Worm (Caenorhabditis elegans) whole organism, L2 larva: ENCODE measurements around the gene pik-1.
"Not testable (repeated sequence)": the region's sequence is repeated elsewhere in the genome, so short reads cannot be mapped to it uniquely, and the experiment has no call there.

Source experiments
- C34F6.9 ChIP-seq: fragments of 150-350 bp; optimal IDR thresholded peaks from 2 replicates; lab custom pipeline; 2014; ENCODE audit warnings: missing biosample characterization, missing genetic modification characterization
- F13H6.1 ChIP-seq: sonication (generic microtip); optimal IDR thresholded peaks from 2 replicates; lab custom pipeline; 2016; ENCODE audit warnings: missing genetic modification characterization, missing compliant biosample characterization
- R02D3.7 ChIP-seq: fragments of 150-350 bp; optimal IDR thresholded peaks from 2 replicates; lab custom pipeline; 2014; ENCODE audit warnings: missing biosample characterization, missing genetic modification characterization
- Y55F3AM.14 ChIP-seq: fragments of 200-800 bp; sonication (Bioruptor generic); optimal IDR thresholded peaks from 2 replicates; lab custom pipeline; 2018; ENCODE audit warnings: mild to moderate bottlenecking, missing genetic modification characterization, missing compliant biosample characterization
- ZK546.5 ChIP-seq: sonication (generic microtip); optimal IDR thresholded peaks from 2 replicates; lab custom pipeline; 2017; ENCODE audit warnings: missing biosample characterization, missing genetic modification characterization
- aly-2 ChIP-seq: fragments of 150-350 bp; optimal IDR thresholded peaks from 2 replicates; lab custom pipeline; 2014; ENCODE audit warnings: missing biosample characterization, missing genetic modification characterization
- blmp-1 ChIP-seq: sonication (generic microtip); optimal IDR thresholded peaks from 2 replicates; lab custom pipeline; 2017; ENCODE audit warnings: missing genetic modification characterization, mild to moderate bottlenecking, missing compliant biosample characterization, antibody characterized with exemption, moderate library complexity; ENCODE audit not compliant: insufficient read depth
- ceh-16 ChIP-seq: fragments of 150-350 bp; optimal IDR thresholded peaks from 2 replicates; lab custom pipeline; 2014; ENCODE audit warnings: missing biosample characterization, missing genetic modification characterization
- crh-2 ChIP-seq: sonication (generic microtip); optimal IDR thresholded peaks from 2 replicates; lab custom pipeline; 2017; ENCODE audit warnings: missing biosample characterization, missing genetic modification characterization
- egl-27 ChIP-seq: sonication (generic microtip); optimal IDR thresholded peaks from 3 replicates; lab custom pipeline; 2017; ENCODE audit warnings: missing biosample characterization, missing genetic modification reagents, missing genetic modification characterization
- elt-3 ChIP-seq: sonication (generic microtip); optimal IDR thresholded peaks from 2 replicates; lab custom pipeline; 2017; ENCODE audit warnings: missing biosample characterization, missing genetic modification characterization
- fos-1 ChIP-seq: fragments of 150-350 bp; optimal IDR thresholded peaks from 2 replicates; lab custom pipeline; 2014; ENCODE audit warnings: missing biosample characterization, missing genetic modification characterization
- lin-13 ChIP-seq: fragments of 150-350 bp; optimal IDR thresholded peaks from 2 replicates; lab custom pipeline; 2014; ENCODE audit warnings: missing biosample characterization, missing genetic modification reagents, missing genetic modification characterization
- lin-39 ChIP-seq: fragments of 150-350 bp; optimal IDR thresholded peaks from 2 replicates; lab custom pipeline; 2014; ENCODE audit warnings: missing biosample characterization, missing genetic modification reagents, missing genetic modification characterization
- lsy-2 ChIP-seq, 2 experiments: fragments of 150-350 bp in 1 of 2; sonication (generic microtip) in 1 of 2; optimal IDR thresholded peaks; 2 replicates each; lab custom pipeline; 2014 to 2017; ENCODE audit warnings: missing biosample characterization in 2 of 2, missing genetic modification characterization in 2 of 2
- nhr-10 ChIP-seq: sonication (generic microtip); optimal IDR thresholded peaks from 2 replicates; lab custom pipeline; 2017; ENCODE audit warnings: missing biosample characterization, missing genetic modification characterization
- nhr-129 ChIP-seq: fragments of 150-350 bp; optimal IDR thresholded peaks from 2 replicates; lab custom pipeline; 2014; ENCODE audit warnings: missing biosample characterization, missing genetic modification characterization
- nhr-23 ChIP-seq: fragments of 150-350 bp; optimal IDR thresholded peaks from 2 replicates; lab custom pipeline; 2014; ENCODE audit warnings: missing biosample characterization, missing genetic modification reagents, missing genetic modification characterization
- nhr-237 ChIP-seq: fragments of 150-350 bp; optimal IDR thresholded peaks from 2 replicates; lab custom pipeline; 2014; ENCODE audit warnings: missing biosample characterization, missing genetic modification characterization
- nhr-25 ChIP-seq: fragments of 150-350 bp; sonication (generic microtip); optimal IDR thresholded peaks from 3 replicates; lab custom pipeline; 2014; ENCODE audit warnings: missing biosample characterization, missing genetic modification characterization
- nhr-6 ChIP-seq: fragments of 150-350 bp; optimal IDR thresholded peaks from 2 replicates; lab custom pipeline; 2014; ENCODE audit warnings: missing biosample characterization, missing genetic modification characterization
- nhr-77 ChIP-seq: fragments of 150-350 bp; optimal IDR thresholded peaks from 2 replicates; lab custom pipeline; 2014; ENCODE audit warnings: missing biosample characterization, missing genetic modification characterization
- sem-4 ChIP-seq: fragments of 150-350 bp; optimal IDR thresholded peaks from 2 replicates; lab custom pipeline; 2014; ENCODE audit warnings: missing biosample characterization, missing genetic modification reagents, missing genetic modification characterization
- skn-1 ChIP-seq: sonication (generic microtip); optimal IDR thresholded peaks from 2 replicates; lab custom pipeline; 2017; ENCODE audit warnings: missing biosample characterization, missing genetic modification characterization
- sma-3 ChIP-seq: sonication (generic microtip); optimal IDR thresholded peaks from 2 replicates; lab custom pipeline; 2016; ENCODE audit warnings: missing genetic modification reagents, missing genetic modification characterization, missing compliant biosample characterization
- sma-9 ChIP-seq, 2 experiments: fragments of 150-350 bp in 1 of 2; sonication (generic microtip) in 1 of 2; optimal IDR thresholded peaks; 2 replicates each; lab custom pipeline; 2014 to 2016; ENCODE audit warnings: missing genetic modification characterization in 2 of 2, mild to moderate bottlenecking in 1 of 2, missing biosample characterization in 1 of 2, missing compliant biosample characterization in 1 of 2, missing genetic modification reagents in 1 of 2, moderate library complexity in 1 of 2
- snpc-4 ChIP-seq: fragments of 150-350 bp; optimal IDR thresholded peaks from 2 replicates; lab custom pipeline; 2014; ENCODE audit warnings: missing biosample characterization, missing genetic modification characterization
- unc-39 ChIP-seq: fragments of 150-350 bp; optimal IDR thresholded peaks from 2 replicates; lab custom pipeline; 2014; ENCODE audit warnings: missing biosample characterization, missing genetic modification characterization
- unc-55 ChIP-seq: fragments of 150-350 bp; sonication (generic microtip); optimal IDR thresholded peaks from 3 replicates; lab custom pipeline; 2014; ENCODE audit warnings: missing biosample characterization, missing genetic modification reagents, missing genetic modification characterization
- unc-62 ChIP-seq: fragments of 150-350 bp; optimal IDR thresholded peaks from 2 replicates; lab custom pipeline; 2014; ENCODE audit warnings: missing biosample characterization, missing genetic modification reagents, missing genetic modification characterization
- zag-1 ChIP-seq: fragments of 150-350 bp; optimal IDR thresholded peaks from 2 replicates; lab custom pipeline; 2014; ENCODE audit warnings: missing biosample characterization, missing genetic modification characterization
- ztf-11 ChIP-seq: sonication (generic microtip); optimal IDR thresholded peaks from 2 replicates; lab custom pipeline; 2017; ENCODE audit warnings: missing biosample characterization, missing genetic modification characterization
- ztf-4 ChIP-seq: fragments of 150-350 bp; optimal IDR thresholded peaks from 2 replicates; lab custom pipeline; 2014; ENCODE audit warnings: missing biosample characterization, missing genetic modification characterization

pik-1 gene

ce11 chrIV:13408018-13408417 lies 7.8 kb upstream of the pik-1 start, which contains the start of gene Y62E10A.19:
Gene Y62E10A.19, minus strand, starts transcription at chrIV:13408306.
- TF ChIP-seq ceh-16 = no peak
- TF ChIP-seq blmp-1 (tag; lab: Kevin White, UChicago) = peak; percentile 32
- TF ChIP-seq sma-3 (GFP tag; lab: Kevin White, UChicago) = no peak
- no peak for TF ChIP-seq R02D3.7 (tag; lab: Kevin White, UChicago)

ce11 chrIV:13412845-13413383 lies 2.9 kb upstream of the pik-1 start, which contains the start of gene gcl-1:
Gene gcl-1, minus strand, starts transcription at chrIV:13412895.
- no peak for TF ChIP-seq ztf-4 (tag; lab: Kevin White, UChicago)
- TF ChIP-seq ZK546.5 (tag; lab: Kevin White, UChicago) = no peak
- peak; percentile 15 for TF ChIP-seq unc-55 (GFP tag; lab: Kevin White, UChicago)
- TF ChIP-seq C34F6.9 = peak; percentile 53
- TF ChIP-seq nhr-25 (tag; lab: Kevin White, UChicago) = no peak
- TF ChIP-seq sma-3 (GFP tag; lab: Kevin White, UChicago) = no peak
- no peak for TF ChIP-seq sma-9 (GFP tag; optimal IDR thresholded peaks at IDR 0.05; lab: Kevin White, UChicago)
- no peak for TF ChIP-seq sma-9 (tag; optimal IDR thresholded peaks at IDR 0.05; lab: Kevin White, UChicago)
- no peak for TF ChIP-seq snpc-4 (tag; lab: Kevin White, UChicago)
- TF ChIP-seq unc-39 (tag; lab: Kevin White, UChicago) = no peak
- TF ChIP-seq Y55F3AM.14 (GFP tag; lab: Kevin White, UChicago) = no peak
- no peak for TF ChIP-seq blmp-1 (tag; lab: Kevin White, UChicago)
- peak; percentile 64 for TF ChIP-seq nhr-129
- no peak for TF ChIP-seq egl-27 (tag; lab: Kevin White, UChicago)
- no peak for TF ChIP-seq ztf-11 (tag; lab: Kevin White, UChicago)
- TF ChIP-seq F13H6.1 = peak; percentile 0
- no peak for TF ChIP-seq unc-62 (GFP tag; lab: Kevin White, UChicago)
- no peak for TF ChIP-seq sem-4 (tag; lab: Kevin White, UChicago)
- no peak for TF ChIP-seq R02D3.7 (tag; lab: Kevin White, UChicago)
- TF ChIP-seq nhr-10 (tag; lab: Kevin White, UChicago) = no peak

ce11 chrIV:13422200-13422599 lies 6.4 kb downstream of the pik-1 start, which contains the start of gene nol-9:
Gene nol-9, plus strand, starts transcription at chrIV:13422500.
- TF ChIP-seq sma-9 (GFP tag; optimal IDR thresholded peaks at IDR 0.05; lab: Kevin White, UChicago) (no peak), sma-9 (tag; optimal IDR thresholded peaks at IDR 0.05; lab: Kevin White, UChicago) (no peak), unc-39 (tag; lab: Kevin White, UChicago) (no peak), crh-2 (tag; lab: Kevin White, UChicago) (no peak), fos-1 (tag; lab: Kevin White, UChicago) (no peak), nhr-237 (tag; lab: Kevin White, UChicago) (no peak)
- TF ChIP-seq, all 48 proteins: peak for 0

ce11 chrIV:13429240-13429639 lies 13.4 kb downstream of the pik-1 start, which contains the start of gene K09B11.4:
Gene K09B11.4, plus strand, starts transcription at chrIV:13429540.
- TF ChIP-seq unc-39 (tag; lab: Kevin White, UChicago) = no peak
- TF ChIP-seq Y55F3AM.14 (GFP tag; lab: Kevin White, UChicago) = no peak
- TF ChIP-seq ZK546.5 (tag; lab: Kevin White, UChicago) = no peak
- no peak for TF ChIP-seq lsy-2 (tag; optimal IDR thresholded peaks at IDR 0.05; lab: Kevin White, UChicago)

- peak; percentile 28 for TF ChIP-seq unc-55 (GFP tag; lab: Kevin White, UChicago)
- TF ChIP-seq snpc-4 (tag; lab: Kevin White, UChicago) = peak; percentile 84
- peak; percentile 39 for TF ChIP-seq lin-13 (GFP tag; lab: Kevin White, UChicago)
Measured at ce11 chrIV:13430137-13430536, 14.3 kb downstream of the pik-1 start.

- not testable (repeated sequence) for TF ChIP-seq lin-39, blmp-1, nhr-10 (tag; lab: Kevin White, UChicago)
Measured at ce11 chrIV:13433904-13434303, 18.1 kb downstream of the pik-1 start, which contains the start of gene K09B11.5. Gene K09B11.5, minus strand, starts transcription at chrIV:13434004.

- TF ChIP-seq R02D3.7 (tag; lab: Kevin White, UChicago) = no peak
- TF ChIP-seq nhr-23 (tag; lab: Kevin White, UChicago) = no peak
- no peak for TF ChIP-seq crh-2 (tag; lab: Kevin White, UChicago)
- no peak for TF ChIP-seq unc-55 (GFP tag; lab: Kevin White, UChicago)
- TF ChIP-seq nhr-6 (tag; lab: Kevin White, UChicago) = no peak
- TF ChIP-seq skn-1 (tag; lab: Kevin White, UChicago) = no peak
- TF ChIP-seq ztf-11 (tag; lab: Kevin White, UChicago) = no peak
- no peak for TF ChIP-seq sem-4 (tag; lab: Kevin White, UChicago)
- TF ChIP-seq ztf-4 (tag; lab: Kevin White, UChicago) = no peak
- no peak for TF ChIP-seq lin-39 (tag; lab: Kevin White, UChicago)
- TF ChIP-seq unc-62 (GFP tag; lab: Kevin White, UChicago) = no peak
- no peak for TF ChIP-seq nhr-77
- no peak for TF ChIP-seq sma-9 (GFP tag; optimal IDR thresholded peaks at IDR 0.05; lab: Kevin White, UChicago)
- TF ChIP-seq sma-9 (tag; optimal IDR thresholded peaks at IDR 0.05; lab: Kevin White, UChicago) = no peak
- TF ChIP-seq elt-3 (tag; lab: Kevin White, UChicago) = no peak
- TF ChIP-seq aly-2 = no peak
- TF ChIP-seq zag-1 (tag; lab: Kevin White, UChicago) = no peak
Measured at ce11 chrIV:13445275-13445674, 29.4 kb downstream of the pik-1 start, which contains the start of gene mam-3. Gene mam-3, minus strand, starts transcription at chrIV:13445375.
